Worm (Caenorhabditis elegans): ENCODE measurements around the gene stg-2.

DNA sequence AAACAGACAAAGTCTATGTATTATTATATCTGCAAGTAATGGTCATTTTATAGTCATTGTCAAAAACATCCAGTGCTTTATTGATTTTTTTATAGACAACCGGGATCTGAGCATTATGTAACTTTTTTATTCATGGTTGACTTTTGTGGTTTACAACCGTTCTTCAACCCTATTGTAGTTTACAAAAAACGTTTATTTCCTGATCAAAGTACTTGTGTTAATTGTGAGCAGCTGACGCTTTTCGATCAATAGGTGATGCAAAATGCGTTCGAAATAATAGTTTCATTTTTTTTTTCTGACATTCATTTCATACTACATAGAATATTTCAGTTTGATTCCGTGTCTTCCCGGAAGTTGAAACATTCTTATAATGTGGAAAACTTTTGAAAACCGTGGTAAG, 29.0 kb upstream of the stg-2 start, which contains the start of the genes K09E2.2 and K09E2.3:
- TF ChIP-seq F13C5.2 (tag; optimal IDR thresholded peaks at IDR 0.05) (no peak), aly-1 (tag; optimal IDR thresholded peaks at IDR 0.05) (no peak), tbx-11 (GFP tag; IDR thresholded peaks at IDR 0.05) (no peak), tbx-37 (GFP tag; conservative IDR thresholded peaks at IDR 0.05) (no peak), ceh-13 (GFP tag; optimal IDR thresholded peaks at IDR 0.05) (no peak), ama-1 (optimal IDR thresholded peaks at IDR 0.05) (no peak), scrt-1 (GFP tag; IDR thresholded peaks at IDR 0.05) (no peak), tra-4 (tag; optimal IDR thresholded peaks at IDR 0.05) (no peak), sea-1 (GFP tag; conservative IDR thresholded peaks at IDR 0.05) (no peak), ceh-36 (tag; optimal IDR thresholded peaks at IDR 0.05) (no peak), ets-7 (tag; optimal IDR thresholded peaks at IDR 0.05) (no peak), B0310.2 (tag; optimal IDR thresholded peaks at IDR 0.05) (no peak), pes-1 (GFP tag; IDR thresholded peaks at IDR 0.05) (no peak)

All from whole organism, early embryonic.